Fruit fly (Drosophila melanogaster) whole organism, embryonic: ENCODE results near the gene CG32816.

Experiments
- CG10979 ChIP-seq: fragments of 200-800 bp; sonication (Bioruptor generic); optimal IDR thresholded peaks from 2 replicates; lab custom pipeline; 2018; ENCODE audit warnings: missing biosample characterization, mild to moderate bottlenecking, missing genetic modification characterization, moderate library complexity
- CG11456 ChIP-seq: fragments of 200-800 bp; sonication (Bioruptor generic); IDR thresholded peaks from 3 replicates; pipeline ENCODE4 v1.3.6; 2022; ENCODE audit warnings: missing biosample characterization, missing genetic modification characterization
- CG11695 ChIP-seq: fragments of 200-800 bp; sonication (Bioruptor generic); IDR thresholded peaks from 3 replicates; pipeline ENCODE4 v1.3.6; 2022; ENCODE audit warnings: missing biosample characterization, missing genetic modification characterization
- CG12744 ChIP-seq: fragments of 200-800 bp; sonication (Bioruptor generic); optimal IDR thresholded peaks from 2 replicates; lab custom pipeline; 2016; ENCODE audit warnings: missing biosample characterization, missing genetic modification characterization
- CG15601 ChIP-seq: fragments of 200-800 bp; sonication (Bioruptor generic); optimal IDR thresholded peaks from 3 replicates; lab custom pipeline; 2019; ENCODE audit warnings: missing biosample characterization, mild to moderate bottlenecking, missing genetic modification characterization, moderate library complexity
- CG1832 ChIP-seq: fragments of 200-800 bp; sonication (Bioruptor generic); optimal IDR thresholded peaks from 2 replicates; lab custom pipeline; 2017; ENCODE audit warnings: missing biosample characterization, mild to moderate bottlenecking, missing genetic modification characterization, inconsistent platforms
- CG31365 ChIP-seq: fragments of 200-800 bp; sonication (Bioruptor generic); optimal IDR thresholded peaks from 2 replicates; lab custom pipeline; 2018; ENCODE audit warnings: missing biosample characterization, mild to moderate bottlenecking, missing genetic modification characterization
- CG3281 ChIP-seq: fragments of 200-800 bp; sonication (Bioruptor generic); optimal IDR thresholded peaks from 3 replicates; lab custom pipeline; 2017; ENCODE audit warnings: missing biosample characterization, mild to moderate bottlenecking, missing genetic modification characterization
- CG4404 ChIP-seq: fragments of 200-800 bp; sonication (Bioruptor generic); IDR thresholded peaks from 2 replicates; pipeline ENCODE4 v1.3.6; 2022; ENCODE audit warnings: missing biosample characterization, missing genetic modification characterization
- CG6791 ChIP-seq: fragments of 200-800 bp; sonication (Bioruptor generic); IDR thresholded peaks from 3 replicates; pipeline ENCODE4 v1.3.6; 2022; ENCODE audit warnings: missing biosample characterization, missing genetic modification characterization; ENCODE audit not compliant: partially characterized antibody
- CG7928 ChIP-seq: fragments of 200-800 bp; sonication (Bioruptor generic); optimal IDR thresholded peaks from 2 replicates; lab custom pipeline; 2017; ENCODE audit warnings: missing biosample characterization, mild to moderate bottlenecking, missing genetic modification characterization
- CG8089 ChIP-seq: fragments of 200-800 bp; sonication (Bioruptor generic); optimal IDR thresholded peaks from 3 replicates; lab custom pipeline; 2016; ENCODE audit warnings: missing biosample characterization, missing genetic modification characterization
- CG9932 ChIP-seq: fragments of 200-800 bp; sonication (Bioruptor generic); IDR thresholded peaks from 2 replicates; pipeline ENCODE4 v1.3.6; 2022; ENCODE audit warnings: missing biosample characterization, missing genetic modification characterization
- Dbx ChIP-seq: fragments of 200-800 bp; sonication (Bioruptor generic); IDR thresholded peaks from 3 replicates; pipeline ENCODE4 v1.3.6; 2022; ENCODE audit warnings: missing biosample characterization, missing genetic modification characterization
- Dip2 ChIP-seq: fragments of 200-800 bp; sonication (Bioruptor generic); IDR thresholded peaks from 2 replicates; pipeline ENCODE4 v1.3.6; 2022; ENCODE audit warnings: missing biosample characterization, missing genetic modification characterization
- Doc2 ChIP-seq: fragments of 200-800 bp; sonication (Bioruptor generic); IDR thresholded peaks from 2 replicates; pipeline ENCODE4 v1.3.6; 2022; ENCODE audit warnings: missing biosample characterization, missing genetic modification characterization
- HLHmδ ChIP-seq: fragments of 200-800 bp; sonication (Bioruptor generic); optimal IDR thresholded peaks from 2 replicates; lab custom pipeline; 2018; ENCODE audit warnings: missing biosample characterization, mild to moderate bottlenecking, missing genetic modification characterization, moderate library complexity
- Hmx ChIP-seq: fragments of 200-800 bp; sonication (Bioruptor generic); optimal IDR thresholded peaks from 2 replicates; lab custom pipeline; 2016; ENCODE audit warnings: missing biosample characterization, missing genetic modification characterization
- Lim3 ChIP-seq: fragments of 200-800 bp; sonication (Bioruptor generic); IDR thresholded peaks from 2 replicates; pipeline ENCODE4 v1.3.6; 2022; ENCODE audit warnings: missing biosample characterization, missing genetic modification characterization
- Stat92E ChIP-seq, 3 experiments: fragments of >200 bp in 2 of 3; fragments of 200-800 bp in 1 of 3; sonication (Bioruptor generic) in 1 of 3; optimal IDR thresholded peaks; 2 replicates each; lab custom pipeline; 2017 to 2019; ENCODE audit warnings: missing biosample characterization in 3 of 3, missing genetic modification characterization in 3 of 3, mild to moderate bottlenecking in 1 of 3, moderate library complexity in 1 of 3
- ac ChIP-seq: fragments of 200-800 bp; sonication (Bioruptor generic); optimal IDR thresholded peaks from 3 replicates; lab custom pipeline; 2017; ENCODE audit warnings: missing biosample characterization, mild to moderate bottlenecking, missing genetic modification characterization
- ase ChIP-seq: fragments of 200-800 bp; sonication (Bioruptor generic); IDR thresholded peaks from 3 replicates; pipeline ENCODE4 v1.3.6; 2022; ENCODE audit warnings: missing biosample characterization, missing genetic modification characterization
- ato ChIP-seq: fragments of 200-800 bp; sonication (Bioruptor generic); IDR thresholded peaks from 2 replicates; pipeline ENCODE4 v1.3.6; 2022; ENCODE audit warnings: missing biosample characterization, missing genetic modification characterization; ENCODE audit not compliant: partially characterized antibody
- cato ChIP-seq: fragments of 200-800 bp; sonication (Bioruptor generic); optimal IDR thresholded peaks from 2 replicates; lab custom pipeline; 2016; ENCODE audit warnings: missing biosample characterization, missing genetic modification characterization, borderline replicate concordance
- chif ChIP-seq, 2 experiments: fragments of 200-800 bp; sonication (Bioruptor generic); optimal IDR thresholded peaks; 3 replicates each; lab custom pipeline; 2016; ENCODE audit warnings: missing biosample characterization in 2 of 2, missing genetic modification characterization in 2 of 2
- chn ChIP-seq: fragments of 200-800 bp; sonication (Bioruptor generic); optimal IDR thresholded peaks from 2 replicates; lab custom pipeline; 2016; ENCODE audit warnings: missing biosample characterization, missing genetic modification characterization
- croc ChIP-seq: fragments of 200-800 bp; sonication (Bioruptor generic); conservative IDR thresholded peaks from 3 replicates; pipeline ENCODE4 v1.3.6; 2022; ENCODE audit warnings: missing biosample characterization, missing genetic modification characterization
- dmrt11E ChIP-seq: fragments of 200-800 bp; sonication (Bioruptor generic); optimal IDR thresholded peaks from 3 replicates; lab custom pipeline; 2018; ENCODE audit warnings: missing biosample characterization, mild to moderate bottlenecking, missing genetic modification characterization, moderate library complexity
- dysf ChIP-seq: fragments of 200-800 bp; sonication (Bioruptor generic); IDR thresholded peaks from 3 replicates; pipeline ENCODE4 v1.3.6; 2022; ENCODE audit warnings: missing biosample characterization, missing genetic modification characterization
- ftz-f1 ChIP-seq: fragments of 200-800 bp; sonication (Bioruptor generic); optimal IDR thresholded peaks from 2 replicates; lab custom pipeline; 2016; ENCODE audit warnings: missing biosample characterization, missing genetic modification characterization
- grau ChIP-seq: fragments of 200-800 bp; optimal IDR thresholded peaks from 3 replicates; lab custom pipeline; 2019; ENCODE audit warnings: missing biosample characterization, mild to moderate bottlenecking, missing genetic modification characterization, moderate library complexity
- jing ChIP-seq: fragments of 200-800 bp; sonication (Bioruptor generic); optimal IDR thresholded peaks from 2 replicates; lab custom pipeline; 2018; ENCODE audit warnings: missing biosample characterization, mild to moderate bottlenecking, missing genetic modification characterization
- mam ChIP-seq: fragments of 200-800 bp; sonication (Bioruptor generic); optimal IDR thresholded peaks from 3 replicates; lab custom pipeline; 2016; ENCODE audit warnings: missing biosample characterization, missing genetic modification characterization
- pros ChIP-seq: fragments of 200-800 bp; sonication (Bioruptor generic); optimal IDR thresholded peaks from 3 replicates; lab custom pipeline; 2019; ENCODE audit warnings: missing biosample characterization, mild to moderate bottlenecking, missing genetic modification characterization, moderate library complexity
- sna ChIP-seq: fragments of 200-800 bp; sonication (Bioruptor generic); IDR thresholded peaks from 2 replicates; pipeline ENCODE4 v1.3.6; 2022; ENCODE audit warnings: missing biosample characterization, missing genetic modification characterization; ENCODE audit not compliant: partially characterized antibody
- tup ChIP-seq: fragments of 200-800 bp; sonication (Bioruptor generic); optimal IDR thresholded peaks from 2 replicates; lab custom pipeline; 2016; ENCODE audit warnings: missing biosample characterization, mild to moderate bottlenecking, missing genetic modification characterization, moderate library complexity
- twi ChIP-seq: fragments of 200-800 bp; optimal IDR thresholded peaks from 2 replicates; lab custom pipeline; 2019; ENCODE audit warnings: missing biosample characterization, mild to moderate bottlenecking, missing genetic modification characterization, moderate library complexity
- unc-4 ChIP-seq: fragments of 200-800 bp; sonication (Bioruptor generic); IDR thresholded peaks from 2 replicates; pipeline ENCODE4 v1.3.6; 2022; ENCODE audit warnings: missing biosample characterization, missing genetic modification characterization; ENCODE audit not compliant: partially characterized antibody

Gene CG32816

dm6 chrX:456959-457358 is 13.6 kb downstream of the CG32816 start:
- TF ChIP-seq Dip2 (GFP tag; lab: Robert Waterston, UW): no peak
- no peak for TF ChIP-seq ato (GFP tag; lab: Robert Waterston, UW)
- peak; percentile 85 for TF ChIP-seq pros (GFP tag; lab: Kevin White, UChicago)
- TF ChIP-seq CG6791 (GFP tag; lab: Robert Waterston, UW): 0 out of 3 replicates have a peak, but pooled peaks have one; percentile 23
- TF ChIP-seq CG1832: peak; percentile 63
- TF ChIP-seq Dbx: no peak
- TF ChIP-seq twi (tag; lab: Kevin White, UChicago): peak; percentile 50
- TF ChIP-seq CG4404 (GFP tag; lab: Robert Waterston, UW): no peak
- TF ChIP-seq ac: peak; percentile 81
- TF ChIP-seq Hmx (GFP tag; lab: Kevin White, UChicago): no peak
- TF ChIP-seq ase (GFP tag; lab: Robert Waterston, UW): 0 out of 3 replicates have a peak, but pooled peaks have one; percentile 59
- TF ChIP-seq Doc2 (GFP tag; lab: Robert Waterston, UW): no peak
- TF ChIP-seq cato: no peak
- peak; percentile 42 for TF ChIP-seq HLHmδ
- no peak for TF ChIP-seq dysf (GFP tag; lab: Robert Waterston, UW)

dm6 chrX:452716-453115 is 17.8 kb downstream of the CG32816 start:
- peak in 1 of 2 experiments; percentile 4 for TF ChIP-seq chif (GFP tag; optimal IDR thresholded peaks at IDR 0.05; lab: Kevin White, UChicago)
- no peak for TF ChIP-seq CG15601 (tag; lab: Kevin White, UChicago)
- TF ChIP-seq dmrt11E (tag; lab: Kevin White, UChicago): peak; percentile 5
- no peak for TF ChIP-seq CG11456 (GFP tag; lab: Robert Waterston, UW)
- no peak for TF ChIP-seq CG7928
- TF ChIP-seq CG10979 (tag; lab: Kevin White, UChicago): no peak
- no peak for TF ChIP-seq croc (GFP tag; lab: Robert Waterston, UW)

- no peak for TF ChIP-seq CG8089
- TF ChIP-seq CG12744 (GFP tag; lab: Kevin White, UChicago): no peak
- TF ChIP-seq CG9932: no peak
- no peak for TF ChIP-seq Stat92E (GFP tag; optimal IDR thresholded peaks at IDR 0.05; lab: Kevin White, UChicago)
- no peak for TF ChIP-seq sna (GFP tag; lab: Robert Waterston, UW)
- TF ChIP-seq CG3281: no peak
- no peak for TF ChIP-seq Lim3 (GFP tag; lab: Robert Waterston, UW)
- TF ChIP-seq CG31365 (tag; lab: Kevin White, UChicago): no peak
- TF ChIP-seq grau (tag; lab: Kevin White, UChicago): no peak
- no peak for TF ChIP-seq mam
- TF ChIP-seq chn (GFP tag; lab: Kevin White, UChicago): no peak
- no peak for TF ChIP-seq CG7928
- no peak for TF ChIP-seq jing (GFP tag; lab: Kevin White, UChicago)
- no peak for TF ChIP-seq tup (GFP tag; lab: Kevin White, UChicago)
- TF ChIP-seq CG11695 (GFP tag; lab: Robert Waterston, UW): no peak
- no peak for TF ChIP-seq unc-4
- no peak for TF ChIP-seq ftz-f1
Observed at dm6 chrX:448978-449377, 21.5 kb downstream of the CG32816 start.
